Worm (Caenorhabditis elegans): Measurements from ENCODE around the gene nlp-35.

nlp-35 gene

DNA sequence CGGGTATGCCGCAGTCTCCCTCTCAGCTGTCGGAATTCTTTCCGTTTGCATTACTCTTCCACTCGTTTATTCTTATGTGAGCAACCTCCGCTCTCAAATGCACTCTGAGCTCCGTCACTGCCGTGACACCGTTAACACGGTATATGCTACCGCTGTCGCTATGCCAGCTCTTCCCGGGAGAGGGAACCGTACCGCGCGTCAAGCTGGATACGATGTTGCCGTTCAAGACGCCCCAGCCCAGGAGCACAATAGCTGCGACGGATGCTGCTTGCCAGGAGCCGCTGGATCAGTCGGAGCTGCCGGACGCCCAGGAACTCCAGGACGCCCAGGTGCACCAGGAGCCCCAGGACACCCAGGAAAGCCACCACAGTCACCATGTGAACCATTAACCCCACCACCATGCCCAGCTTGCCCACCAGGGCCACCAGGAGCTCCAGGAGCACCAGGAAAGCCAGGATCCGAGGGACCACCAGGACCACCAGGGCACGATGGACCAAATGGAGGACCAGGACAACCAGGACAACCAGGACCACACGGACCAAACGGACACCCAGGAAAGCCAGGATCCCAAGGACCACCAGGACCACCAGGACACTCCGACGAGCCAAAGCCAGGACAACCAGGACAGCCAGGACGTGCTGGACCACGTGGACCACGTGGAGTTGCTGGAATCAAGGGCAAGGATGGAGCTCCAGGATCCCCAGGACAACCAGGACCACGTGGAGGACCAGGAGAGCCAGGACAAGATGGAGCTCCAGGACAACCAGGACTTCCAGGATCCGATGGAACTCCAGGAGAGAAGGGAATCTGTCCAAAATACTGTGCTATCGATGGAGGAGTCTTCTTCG, 45.0 kb upstream of the nlp-35 start (continued):
- TF ChIP-seq cebp-1 (GFP tag; IDR thresholded peaks at IDR 0.05) (no peak), cebp-1 (tag; optimal IDR thresholded peaks at IDR 0.05) (no peak), C17E4.6 (GFP tag; IDR thresholded peaks at IDR 0.05) (no peak), somi-1 (GFP tag; optimal IDR thresholded peaks at IDR 0.05) (no peak), lin-54 (GFP tag; optimal IDR thresholded peaks at IDR 0.05) (no peak), attf-6 (GFP tag; IDR thresholded peaks at IDR 0.05) (no peak), egrh-3 (GFP tag; IDR thresholded peaks at IDR 0.05) (peak; percentile 90), ets-4 (GFP tag; optimal IDR thresholded peaks at IDR 0.05) (peak; percentile 10), snpc-1.3 (tag; optimal IDR thresholded peaks at IDR 0.05; ENCODE audit: insufficient read depth) (no peak), dox-1 (GFP tag; IDR thresholded peaks at IDR 0.05) (no peak), lag-1 (GFP tag; IDR thresholded peaks at IDR 0.05) (no peak), ccch-3 (GFP tag; optimal IDR thresholded peaks at IDR 0.05) (no peak), sdz-38 (tag; optimal IDR thresholded peaks at IDR 0.05) (no peak), ztf-22 (GFP tag; optimal IDR thresholded peaks at IDR 0.05) (no peak), attf-5 (GFP tag; optimal IDR thresholded peaks at IDR 0.05) (no peak), let-607 (tag; optimal IDR thresholded peaks at IDR 0.05) (no peak), zim-3 (tag; optimal IDR thresholded peaks at IDR 0.05) (no peak), aptf-3 (GFP tag; IDR thresholded peaks at IDR 0.05) (no peak), egl-44 (GFP tag; IDR thresholded peaks at IDR 0.05) (0 out of 2 replicates have a peak, but pooled peaks have one; percentile 39), B0019.2 (GFP tag; conservative IDR thresholded peaks at IDR 0.05) (no peak), snpc-3.4 (tag; optimal IDR thresholded peaks at IDR 0.05) (no peak), him-1 (tag; optimal IDR thresholded peaks at IDR 0.05) (no peak), nfyb-1 (GFP tag; IDR thresholded peaks at IDR 0.05) (0 out of 2 replicates have a peak, but pooled peaks have one; percentile 24), Y53G8AR.9 (GFP tag; conservative IDR thresholded peaks at IDR 0.05) (no peak), ceh-79 (tag; optimal IDR thresholded peaks at IDR 0.05) (peak; percentile 83), madf-8 (GFP tag; conservative IDR thresholded peaks at IDR 0.05) (no peak), F57C9.4 (tag; optimal IDR thresholded peaks at IDR 0.05) (no peak), tlf-1 (GFP tag; optimal IDR thresholded peaks at IDR 0.05) (no peak), sptf-2 (GFP tag; optimal IDR thresholded peaks at IDR 0.05) (peak; percentile 14), zfh-2 (GFP tag; conservative IDR thresholded peaks at IDR 0.05) (peak; percentile 94), lsy-27 (tag; optimal IDR thresholded peaks at IDR 0.05; ENCODE audit: borderline replicate concordance, insufficient read depth) (no peak), cebp-2 (GFP tag; IDR thresholded peaks at IDR 0.05) (no peak), pha-4 (tag; optimal IDR thresholded peaks at IDR 0.05) (no peak), madf-6 (GFP tag; IDR thresholded peaks at IDR 0.05) (no peak), hrde-1 (tag; optimal IDR thresholded peaks at IDR 0.05; ENCODE audit: borderline replicate concordance) (no peak), F52B5.7 (tag; optimal IDR thresholded peaks at IDR 0.05) (peak; percentile 0), aptf-2 (GFP tag; conservative IDR thresholded peaks at IDR 0.05) (no peak), tbp1 (GFP tag; optimal IDR thresholded peaks at IDR 0.05) (no peak), unc-130 (GFP tag; optimal IDR thresholded peaks at IDR 0.05) (no peak), hmg-1.2 (GFP tag; IDR thresholded peaks at IDR 0.05) (no peak), hlh-26 (GFP tag; conservative IDR thresholded peaks at IDR 0.05) (no peak), snpc-4 (GFP tag; optimal IDR thresholded peaks at IDR 0.05) (no peak), snpc-4 (tag; optimal IDR thresholded peaks at IDR 0.05) (no peak), mel-28 (tag; optimal IDR thresholded peaks at IDR 0.05; ENCODE audit: borderline replicate concordance) (no peak), madf-3 (GFP tag; IDR thresholded peaks at IDR 0.05) (no peak), F55B11.4 (tag; optimal IDR thresholded peaks at IDR 0.05; ENCODE audit: borderline replicate concordance, insufficient read depth) (no peak)

Measured in whole organism, young adult.